Fruit fly (Drosophila melanogaster): Measurements from ENCODE around the gene CG17562.

dm6 chr3R:16591407-16591806 lies 23.7 kb upstream of the CG17562 start:
- TF ChIP-seq CG8478 (optimal IDR thresholded peaks at IDR 0.05) = no peak
- no peak for TF ChIP-seq CTCF (optimal IDR thresholded peaks at IDR 0.05)
